Worm (Caenorhabditis elegans) whole organism, young adult: ENCODE measurements around the gene Y43H11AL.1.
"Not testable (repeated sequence)": the region's sequence is repeated elsewhere in the genome, so short reads cannot be mapped to it uniquely, and the experiment has no call there.

Source experiments
- C06A6.2 ChIP-seq: fragments of 200-800 bp; sonication (Bioruptor generic); conservative IDR thresholded peaks from 2 replicates; pipeline ENCODE4 v1.3.6; 2022; ENCODE audit warnings: missing genetic modification characterization, missing compliant biosample characterization
- F10E7.11 ChIP-seq: sonication (generic microtip); optimal IDR thresholded peaks from 2 replicates; lab custom pipeline; 2017; ENCODE audit warnings: mild to moderate bottlenecking, missing genetic modification characterization, moderate library complexity, missing compliant biosample characterization
- F49E8.2 ChIP-seq: sonication (generic microtip); optimal IDR thresholded peaks from 3 replicates; lab custom pipeline; 2017; ENCODE audit warnings: missing genetic modification characterization, mild to moderate bottlenecking, missing compliant biosample characterization, antibody characterized with exemption, moderate library complexity; ENCODE audit not compliant: insufficient read depth
- K11D2.4 ChIP-seq: fragments of 200-800 bp; sonication (Bioruptor generic); IDR thresholded peaks from 2 replicates; pipeline ENCODE4 v1.3.6; 2022; ENCODE audit warnings: missing genetic modification reagents, missing genetic modification characterization, missing compliant biosample characterization
- K12H6.12 ChIP-seq: fragments of 200-800 bp; sonication (Bioruptor generic); optimal IDR thresholded peaks from 2 replicates; lab custom pipeline; 2018; ENCODE audit warnings: mild to moderate bottlenecking, missing genetic modification characterization, missing compliant biosample characterization
- T07F8.4 ChIP-seq: sonication (generic microtip); optimal IDR thresholded peaks from 2 replicates; lab custom pipeline; 2016; ENCODE audit warnings: mild to moderate bottlenecking, missing genetic modification characterization, moderate library complexity, missing compliant biosample characterization
- T26A5.8 ChIP-seq: sonication (generic microtip); optimal IDR thresholded peaks from 2 replicates; lab custom pipeline; 2016; ENCODE audit warnings: missing genetic modification characterization, missing compliant biosample characterization
- Y53F4B.3 ChIP-seq: fragments of 200-800 bp; sonication (Bioruptor generic); IDR thresholded peaks from 2 replicates; pipeline ENCODE4 v1.3.6; 2022; ENCODE audit warnings: missing genetic modification reagents, missing genetic modification characterization, missing compliant biosample characterization
- Y53G8AR.9 ChIP-seq: fragments of 200-800 bp; sonication (Bioruptor generic); conservative IDR thresholded peaks from 2 replicates; pipeline ENCODE4 v1.3.6; 2022; ENCODE audit warnings: missing genetic modification reagents, missing genetic modification characterization, missing compliant biosample characterization
- Y79H2A.3 ChIP-seq: fragments of 200-800 bp; sonication (Bioruptor generic); conservative IDR thresholded peaks from 2 replicates; pipeline ENCODE4 v1.3.6; 2022; ENCODE audit warnings: missing genetic modification reagents, missing genetic modification characterization, missing compliant biosample characterization
- aptf-3 ChIP-seq: fragments of 200-800 bp; sonication (Bioruptor generic); IDR thresholded peaks from 2 replicates; pipeline ENCODE4 v1.3.6; 2022; ENCODE audit warnings: missing genetic modification characterization, missing compliant biosample characterization
- atf-7 ChIP-seq: sonication (generic microtip); optimal IDR thresholded peaks from 2 replicates; lab custom pipeline; 2017; ENCODE audit warnings: mild to moderate bottlenecking, missing genetic modification characterization, missing compliant biosample characterization
- bed-1 ChIP-seq: fragments of 200-800 bp; sonication (Bioruptor generic); IDR thresholded peaks from 2 replicates; pipeline ENCODE4 v1.3.6; 2022; ENCODE audit warnings: missing genetic modification reagents, missing genetic modification characterization, missing compliant biosample characterization
- ccch-3 ChIP-seq: fragments of 200-800 bp; sonication (Bioruptor generic); optimal IDR thresholded peaks from 2 replicates; lab custom pipeline; 2018; ENCODE audit warnings: mild to moderate bottlenecking, missing genetic modification characterization, missing compliant biosample characterization
- cebp-2 ChIP-seq: fragments of 200-800 bp; sonication (Bioruptor generic); IDR thresholded peaks from 2 replicates; pipeline ENCODE4 v1.3.6; 2022; ENCODE audit warnings: missing genetic modification characterization, missing compliant biosample characterization
- ceh-100 ChIP-seq: fragments of 200-800 bp; sonication (Bioruptor generic); IDR thresholded peaks from 2 replicates; pipeline ENCODE4 v1.3.6; 2022; ENCODE audit warnings: missing genetic modification reagents, missing genetic modification characterization, missing compliant biosample characterization
- ceh-79 ChIP-seq: sonication (generic microtip); optimal IDR thresholded peaks from 2 replicates; lab custom pipeline; 2017; ENCODE audit warnings: mild to moderate bottlenecking, missing genetic modification characterization, missing compliant biosample characterization
- egl-44 ChIP-seq: fragments of 200-800 bp; sonication (Bioruptor generic); IDR thresholded peaks from 2 replicates; pipeline ENCODE4 v1.3.6; 2022; ENCODE audit warnings: missing genetic modification reagents, missing genetic modification characterization, missing compliant biosample characterization
- ets-4 ChIP-seq: fragments of 200-800 bp; sonication (Bioruptor generic); optimal IDR thresholded peaks from 2 replicates; lab custom pipeline; 2018; ENCODE audit warnings: mild to moderate bottlenecking, missing genetic modification characterization, missing compliant biosample characterization
- fkh-3 ChIP-seq: sonication (generic microtip); optimal IDR thresholded peaks from 2 replicates; lab custom pipeline; 2016; ENCODE audit warnings: mild to moderate bottlenecking, missing genetic modification characterization, missing compliant biosample characterization
- hmg-20 ChIP-seq: fragments of 200-800 bp; sonication (Bioruptor generic); IDR thresholded peaks from 2 replicates; pipeline ENCODE4 v1.3.6; 2022; ENCODE audit warnings: missing genetic modification reagents, missing genetic modification characterization, missing compliant biosample characterization
- hrde-1 ChIP-seq: sonication (generic microtip); optimal IDR thresholded peaks from 2 replicates; lab custom pipeline; 2016; ENCODE audit warnings: missing genetic modification characterization, mild to moderate bottlenecking, missing compliant biosample characterization, moderate library complexity, missing genotype, missing genetic modification reagents, borderline replicate concordance
- hsf-1 ChIP-seq: fragments of 200-800 bp; sonication (Bioruptor generic); IDR thresholded peaks from 2 replicates; pipeline ENCODE4 v1.3.6; 2022; ENCODE audit warnings: missing genetic modification reagents, missing genetic modification characterization, missing compliant biosample characterization
- lin-35 ChIP-seq, 3 experiments: fragments of 150-350 bp in 2 of 3; sonication (generic microtip) in 1 of 3; optimal IDR thresholded peaks; 2 replicates each; lab custom pipeline; 2014 to 2018; ENCODE audit warnings: missing biosample characterization in 3 of 3, missing genetic modification characterization in 3 of 3, missing genetic modification reagents in 3 of 3
- lin-54 ChIP-seq: fragments of 200-800 bp; sonication (Bioruptor generic); optimal IDR thresholded peaks from 2 replicates; lab custom pipeline; 2018; ENCODE audit warnings: mild to moderate bottlenecking, missing genetic modification characterization, missing compliant biosample characterization
- lsy-27 ChIP-seq: sonication (generic microtip); optimal IDR thresholded peaks from 2 replicates; lab custom pipeline; 2017; ENCODE audit warnings: missing genetic modification characterization, mild to moderate bottlenecking, missing compliant biosample characterization, antibody characterized with exemption, missing genotype, borderline replicate concordance; ENCODE audit not compliant: insufficient read depth
- madf-10 ChIP-seq: sonication (generic microtip); optimal IDR thresholded peaks from 2 replicates; lab custom pipeline; 2016; ENCODE audit warnings: mild to moderate bottlenecking, missing genetic modification characterization, missing compliant biosample characterization
- madf-3 ChIP-seq: fragments of 200-800 bp; sonication (Bioruptor generic); IDR thresholded peaks from 2 replicates; pipeline ENCODE4 v1.3.6; 2022; ENCODE audit warnings: missing genetic modification reagents, missing genetic modification characterization, missing compliant biosample characterization
- madf-6 ChIP-seq: fragments of 200-800 bp; sonication (Bioruptor generic); IDR thresholded peaks from 2 replicates; pipeline ENCODE4 v1.3.6; 2022; ENCODE audit warnings: missing genetic modification reagents, missing genetic modification characterization, missing compliant biosample characterization
- mcd-1 ChIP-seq: fragments of 200-800 bp; sonication (Bioruptor generic); IDR thresholded peaks from 2 replicates; pipeline ENCODE4 v1.3.6; 2022; ENCODE audit warnings: missing genetic modification reagents, missing genetic modification characterization, missing compliant biosample characterization
- nhr-179 ChIP-seq: sonication (generic microtip); optimal IDR thresholded peaks from 2 replicates; lab custom pipeline; 2016; ENCODE audit warnings: mild to moderate bottlenecking, missing genetic modification characterization, missing compliant biosample characterization
- sdz-38 ChIP-seq: sonication (generic microtip); optimal IDR thresholded peaks from 2 replicates; lab custom pipeline; 2016; ENCODE audit warnings: missing genotype, missing genetic modification characterization, missing compliant biosample characterization
- snpc-1.1 ChIP-seq: sonication (generic microtip); optimal IDR thresholded peaks from 2 replicates; lab custom pipeline; 2017; ENCODE audit warnings: missing genetic modification characterization, mild to moderate bottlenecking, missing compliant biosample characterization, antibody characterized with exemption, moderate library complexity, missing genotype, missing genetic modification reagents; ENCODE audit not compliant: insufficient read depth
- snpc-4 ChIP-seq, 5 experiments: fragments of 150-350 bp in 1 of 5; sonication (generic microtip) in 4 of 5; optimal IDR thresholded peaks; 2 replicates each; lab custom pipeline; 2014 to 2018; ENCODE audit warnings: missing genetic modification characterization in 5 of 5, missing biosample characterization in 3 of 5, antibody characterized with exemption in 2 of 5, mild to moderate bottlenecking in 2 of 5, missing compliant biosample characterization in 2 of 5, missing genotype in 2 of 5, moderate library complexity in 2 of 5, missing genetic modification reagents in 1 of 5
- tlf-1 ChIP-seq: fragments of 200-800 bp; sonication (Bioruptor generic); optimal IDR thresholded peaks from 2 replicates; lab custom pipeline; 2018; ENCODE audit warnings: mild to moderate bottlenecking, missing genetic modification characterization, missing compliant biosample characterization
- zim-3 ChIP-seq: sonication (generic microtip); optimal IDR thresholded peaks from 2 replicates; lab custom pipeline; 2017; ENCODE audit warnings: mild to moderate bottlenecking, missing genetic modification characterization, moderate library complexity, missing compliant biosample characterization
- ztf-26 ChIP-seq: sonication (generic microtip); optimal IDR thresholded peaks from 2 replicates; lab custom pipeline; 2017; ENCODE audit warnings: missing genetic modification characterization, missing compliant biosample characterization
- ztf-3 ChIP-seq: fragments of 200-800 bp; sonication (Bioruptor generic); optimal IDR thresholded peaks from 2 replicates; lab custom pipeline; 2018; ENCODE audit warnings: mild to moderate bottlenecking, missing genetic modification characterization, missing compliant biosample characterization
- ztf-6 ChIP-seq: fragments of 200-800 bp; sonication (Bioruptor generic); IDR thresholded peaks from 2 replicates; pipeline ENCODE4 v1.3.6; 2022; ENCODE audit warnings: missing genetic modification reagents, missing genetic modification characterization, missing compliant biosample characterization

Y43H11AL.1 gene

DNA sequence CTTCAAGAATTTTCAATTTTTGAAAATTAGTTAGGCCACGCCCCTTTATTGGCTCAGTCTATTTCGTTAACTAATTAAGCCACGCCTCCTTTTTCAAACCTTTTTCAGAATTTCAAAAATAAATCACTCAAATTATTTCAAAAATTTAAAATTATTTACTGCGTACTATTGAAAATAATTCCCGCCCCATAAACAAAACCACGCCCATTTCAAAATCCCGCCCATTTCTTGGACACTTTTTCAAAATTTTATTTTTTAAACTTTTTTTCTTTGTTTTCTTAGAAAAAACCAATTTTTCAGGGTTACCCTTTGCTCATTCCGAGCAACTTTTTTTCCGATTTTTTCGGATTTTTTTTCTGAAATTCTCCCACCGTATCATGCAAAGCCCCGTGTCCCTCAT is 31.5 kb upstream of the Y43H11AL.1 start, which contains the start of gene B0432.14:
Gene B0432.14 (plus strand): TSS at position 301 of the 400 bp plus-strand sequence.
- TF ChIP-seq Y79H2A.3 (no peak), hrde-1 (tag; lab: Kevin White, UChicago) (no peak), lsy-27 (tag; lab: Kevin White, UChicago) (no peak), K11D2.4 (GFP tag; lab: Robert Waterston, UW) (no peak), ztf-6 (no peak), ccch-3 (no peak), T26A5.8 (tag; lab: Kevin White, UChicago) (no peak)

ce11 chrII:263563-263962 is 31.0 kb upstream of the Y43H11AL.1 start, which contains the start of gene scc-2:
scc-2 (minus strand) TSS chrII:263663.
- TF ChIP-seq ztf-3 (GFP tag; lab: Kevin White, UChicago) (no peak), F10E7.11 (tag; lab: Kevin White, UChicago) (no peak), madf-3 (no peak), zim-3 (tag; lab: Kevin White, UChicago) (no peak), hrde-1 (tag; lab: Kevin White, UChicago) (no peak), ccch-3 (no peak), cebp-2 (GFP tag; lab: Robert Waterston, UW) (no peak), ceh-100 (no peak), lsy-27 (tag; lab: Kevin White, UChicago) (no peak), sdz-38 (tag; lab: Kevin White, UChicago) (no peak)

DNA sequence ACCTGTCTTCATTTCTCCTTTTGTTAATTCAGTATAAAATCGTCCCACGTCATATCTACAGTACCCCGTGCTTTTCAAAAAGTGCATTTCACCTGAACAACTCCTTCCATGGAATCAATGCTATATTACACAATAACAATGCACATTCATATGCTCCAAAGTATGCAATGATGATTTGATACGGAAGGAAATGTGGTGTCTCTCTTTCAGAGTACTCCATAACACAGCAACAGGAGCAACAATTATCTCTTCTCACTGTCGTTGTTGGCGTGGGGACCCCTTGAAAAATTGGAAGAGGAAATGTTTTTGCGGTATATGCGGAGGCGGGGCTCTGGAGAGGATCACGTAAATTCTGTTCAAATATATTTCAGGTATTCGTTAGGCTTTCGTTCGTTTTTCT is 25.0 kb upstream of the Y43H11AL.1 start, which contains the start of gene cat-2:
Gene cat-2 (plus strand): TSS at position 301 of the 400 bp plus-strand sequence.
- TF ChIP-seq T07F8.4 (tag; lab: Kevin White, UChicago) (no peak), tlf-1 (no peak), ceh-79 (tag; lab: Kevin White, UChicago) (no peak), nhr-179 (tag; lab: Kevin White, UChicago) (no peak), aptf-3 (GFP tag; lab: Robert Waterston, UW) (no peak), lin-54 (GFP tag; lab: Kevin White, UChicago) (no peak), hsf-1 (GFP tag; lab: Robert Waterston, UW) (no peak), lin-35 (GFP tag; optimal IDR thresholded peaks at IDR 0.05; lab: Kevin White, UChicago) (no peak), madf-6 (GFP tag; lab: Robert Waterston, UW) (no peak), Y53G8AR.9 (no peak), bed-1 (GFP tag; lab: Robert Waterston, UW) (no peak), fkh-3 (no peak)

ce11 chrII:255753-256152 is 23.2 kb upstream of the Y43H11AL.1 start:
- not testable (repeated sequence) for TF ChIP-seq snpc-4 (GFP tag; optimal IDR thresholded peaks at IDR 0.05; lab: Kevin White, UChicago)
- peak in 2 of 4 experiments; percentile 84 to 91 for TF ChIP-seq snpc-4 (tag; optimal IDR thresholded peaks at IDR 0.05; lab: Kevin White, UChicago)

- TF ChIP-seq K12H6.12 (tag; lab: Kevin White, UChicago) (peak; percentile 84), C06A6.2 (GFP tag; lab: Robert Waterston, UW) (peak; percentile 93), sdz-38 (tag; lab: Kevin White, UChicago) (no peak), madf-10 (tag; lab: Kevin White, UChicago) (peak; percentile 80), madf-6 (GFP tag; lab: Robert Waterston, UW) (peak; percentile 80), mcd-1 (peak; percentile 100), ztf-26 (tag; lab: Kevin White, UChicago) (peak; percentile 76), atf-7 (tag; lab: Kevin White, UChicago) (peak; percentile 69), zim-3 (tag; lab: Kevin White, UChicago) (peak; percentile 48), bed-1 (GFP tag; lab: Robert Waterston, UW) (no peak), F49E8.2 (tag; lab: Kevin White, UChicago) (peak; percentile 87), hmg-20 (GFP tag; lab: Robert Waterston, UW) (peak; percentile 73), egl-44 (GFP tag; lab: Robert Waterston, UW) (0 out of 2 replicates have a peak, but pooled peaks have one; percentile 41), ceh-79 (tag; lab: Kevin White, UChicago) (no peak), snpc-1.1 (tag; lab: Kevin White, UChicago) (peak; percentile 86), ets-4 (GFP tag; lab: Kevin White, UChicago) (peak; percentile 42), Y53F4B.3 (GFP tag; lab: Robert Waterston, UW) (peak; percentile 63; the same call in 1 of the 2 replicates), Y79H2A.3 (0 out of 2 replicates have a peak, but pooled peaks have one; percentile 71), T26A5.8 (tag; lab: Kevin White, UChicago) (no peak)
Measured at ce11 chrII:255124-255523, 22.6 kb upstream of the Y43H11AL.1 start.
